Fruit fly (Drosophila melanogaster) whole organism, embryonic: ENCODE results near the gene ATPsynC.

Source experiments
- Abd-B ChIP-seq: fragments of 200-800 bp; sonication (Bioruptor generic); optimal IDR thresholded peaks from 2 replicates; lab custom pipeline; 2018; ENCODE audit warnings: missing biosample characterization, mild to moderate bottlenecking, missing genetic modification characterization, moderate library complexity
- BEAF-32 ChIP-seq: fragments of 200-800 bp; sonication (Bioruptor generic); optimal IDR thresholded peaks from 3 replicates; lab custom pipeline; 2017; ENCODE audit warnings: missing biosample characterization, missing genetic modification characterization, mild to moderate bottlenecking, moderate library complexity, missing genetic modification reagents
- Bgb ChIP-seq: fragments of 200-800 bp; sonication (Bioruptor generic); IDR thresholded peaks from 2 replicates; pipeline ENCODE4 v1.3.6; 2022; ENCODE audit warnings: missing biosample characterization, missing genetic modification characterization; ENCODE audit not compliant: partially characterized antibody
- CG11247 ChIP-seq: fragments of 200-800 bp; sonication (Bioruptor generic); IDR thresholded peaks from 2 replicates; pipeline ENCODE4 v1.3.6; 2022; ENCODE audit warnings: missing biosample characterization, missing genetic modification characterization
- CG13287 ChIP-seq: fragments of 200-800 bp; sonication (Bioruptor generic); IDR thresholded peaks from 2 replicates; pipeline ENCODE4 v1.3.6; 2022; ENCODE audit warnings: missing biosample characterization, missing genetic modification characterization; ENCODE audit not compliant: partially characterized antibody
- CG14710 ChIP-seq: fragments of 200-800 bp; sonication (Bioruptor generic); optimal IDR thresholded peaks from 3 replicates; lab custom pipeline; 2019; ENCODE audit warnings: missing biosample characterization, mild to moderate bottlenecking, missing genetic modification characterization, moderate library complexity
- CG15514 ChIP-seq: fragments of 200-800 bp; sonication (Bioruptor generic); optimal IDR thresholded peaks from 3 replicates; lab custom pipeline; 2017; ENCODE audit warnings: missing biosample characterization, missing genetic modification characterization, mild to moderate bottlenecking, moderate library complexity, missing genetic modification reagents
- CG15601 ChIP-seq: fragments of 200-800 bp; sonication (Bioruptor generic); optimal IDR thresholded peaks from 3 replicates; lab custom pipeline; 2019; ENCODE audit warnings: missing biosample characterization, mild to moderate bottlenecking, missing genetic modification characterization, moderate library complexity
- CG16813 ChIP-seq: fragments of 200-800 bp; sonication (Bioruptor generic); IDR thresholded peaks from 3 replicates; pipeline ENCODE4 v1.3.6; 2022; ENCODE audit warnings: missing biosample characterization, missing genetic modification characterization; ENCODE audit not compliant: partially characterized antibody
- CG17328 ChIP-seq: fragments of 200-800 bp; sonication (Bioruptor generic); IDR thresholded peaks from 2 replicates; pipeline ENCODE4 v1.3.6; 2022; ENCODE audit warnings: missing biosample characterization, missing genetic modification characterization
- CG2116 ChIP-seq: fragments of 200-800 bp; sonication (Bioruptor generic); optimal IDR thresholded peaks from 3 replicates; lab custom pipeline; 2018; ENCODE audit warnings: missing biosample characterization, mild to moderate bottlenecking, missing genetic modification characterization
- CG3838 ChIP-seq: fragments of 200-800 bp; sonication (Bioruptor generic); optimal IDR thresholded peaks from 3 replicates; lab custom pipeline; 2016; ENCODE audit warnings: missing biosample characterization, missing genetic modification characterization
- CG5953 ChIP-seq: fragments of 200-800 bp; sonication (Bioruptor generic); IDR thresholded peaks from 2 replicates; pipeline ENCODE4 v1.3.6; 2022; ENCODE audit warnings: missing biosample characterization, missing genetic modification characterization
- CG6791 ChIP-seq: fragments of 200-800 bp; sonication (Bioruptor generic); IDR thresholded peaks from 3 replicates; pipeline ENCODE4 v1.3.6; 2022; ENCODE audit warnings: missing biosample characterization, missing genetic modification characterization; ENCODE audit not compliant: partially characterized antibody
- CG6854 ChIP-seq: fragments of 200-800 bp; sonication (Bioruptor generic); optimal IDR thresholded peaks from 3 replicates; lab custom pipeline; 2017; ENCODE audit warnings: missing biosample characterization, mild to moderate bottlenecking, missing genetic modification characterization
- CG7963 ChIP-seq: fragments of 200-800 bp; sonication (Bioruptor generic); IDR thresholded peaks from 3 replicates; pipeline ENCODE4 v1.3.6; 2022; ENCODE audit warnings: missing biosample characterization, missing genetic modification characterization; ENCODE audit not compliant: partially characterized antibody
- CG9797 ChIP-seq: fragments of 200-800 bp; sonication (Bioruptor generic); optimal IDR thresholded peaks from 3 replicates; lab custom pipeline; 2018; ENCODE audit warnings: missing biosample characterization, mild to moderate bottlenecking, missing genetic modification characterization
- Dfd ChIP-seq, 2 experiments: fragments of >200 bp; optimal IDR thresholded peaks; 2 replicates each; lab custom pipeline; 2017; ENCODE audit warnings: missing biosample characterization in 2 of 2, missing genetic modification characterization in 2 of 2
- Dip3 ChIP-seq: fragments of 200-800 bp; sonication (Bioruptor generic); optimal IDR thresholded peaks from 3 replicates; lab custom pipeline; 2016; ENCODE audit warnings: missing biosample characterization, missing genetic modification characterization
- E2f2 ChIP-seq: fragments of 200-800 bp; sonication (Bioruptor generic); IDR thresholded peaks from 2 replicates; pipeline ENCODE4 v1.3.6; 2022; ENCODE audit warnings: missing biosample characterization, missing genetic modification characterization
- Ets97D ChIP-seq: fragments of 200-800 bp; sonication (Bioruptor generic); optimal IDR thresholded peaks from 3 replicates; lab custom pipeline; 2016; ENCODE audit warnings: missing biosample characterization, missing genetic modification characterization
- HLH4C ChIP-seq: fragments of 200-800 bp; sonication (Bioruptor generic); IDR thresholded peaks from 3 replicates; pipeline ENCODE4 v1.3.6; 2022; ENCODE audit warnings: missing biosample characterization, missing genetic modification characterization; ENCODE audit not compliant: partially characterized antibody
- HmgD ChIP-seq: fragments of 200-800 bp; sonication (Bioruptor generic); optimal IDR thresholded peaks from 3 replicates; lab custom pipeline; 2016; ENCODE audit warnings: missing biosample characterization, missing genetic modification characterization
- HmgZ ChIP-seq: fragments of 200-800 bp; sonication (Bioruptor generic); optimal IDR thresholded peaks from 2 replicates; lab custom pipeline; 2018; ENCODE audit warnings: missing biosample characterization, mild to moderate bottlenecking, missing genetic modification characterization
- Hr3 ChIP-seq: fragments of 200-800 bp; sonication (Bioruptor generic); optimal IDR thresholded peaks from 3 replicates; lab custom pipeline; 2016; ENCODE audit warnings: missing biosample characterization, missing genetic modification characterization
- MBD-R2 ChIP-seq: fragments of 200-800 bp; sonication (Bioruptor generic); IDR thresholded peaks from 2 replicates; pipeline ENCODE4 v1.3.6; 2022; ENCODE audit warnings: missing biosample characterization, missing genetic modification characterization
- MESR4 ChIP-seq: fragments of 200-800 bp; sonication (Bioruptor generic); optimal IDR thresholded peaks from 2 replicates; lab custom pipeline; 2018; ENCODE audit warnings: missing biosample characterization, mild to moderate bottlenecking, missing genetic modification characterization, moderate library complexity
- Myb ChIP-seq: fragments of 200-800 bp; sonication (Bioruptor generic); optimal IDR thresholded peaks from 2 replicates; lab custom pipeline; 2016; ENCODE audit warnings: missing biosample characterization, missing genetic modification characterization
- NC2α ChIP-seq: fragments of 200-800 bp; sonication (Bioruptor generic); optimal IDR thresholded peaks from 2 replicates; lab custom pipeline; 2016; ENCODE audit warnings: missing biosample characterization, missing genetic modification characterization
- Nf-YA ChIP-seq: fragments of 200-800 bp; sonication (Bioruptor generic); IDR thresholded peaks from 2 replicates; pipeline ENCODE4 v1.3.6; 2022; ENCODE audit warnings: missing biosample characterization, missing genetic modification characterization
- Sin3A ChIP-seq: fragments of >200 bp; optimal IDR thresholded peaks from 2 replicates; lab custom pipeline; 2018
- Stat92E ChIP-seq, 3 experiments: fragments of >200 bp in 2 of 3; fragments of 200-800 bp in 1 of 3; sonication (Bioruptor generic) in 1 of 3; optimal IDR thresholded peaks; 2 replicates each; lab custom pipeline; 2017 to 2019; ENCODE audit warnings: missing biosample characterization in 3 of 3, missing genetic modification characterization in 3 of 3, mild to moderate bottlenecking in 1 of 3, moderate library complexity in 1 of 3
- YL-1 ChIP-seq: fragments of 200-800 bp; sonication (Bioruptor generic); optimal IDR thresholded peaks from 3 replicates; lab custom pipeline; 2017; ENCODE audit warnings: missing biosample characterization, mild to moderate bottlenecking, missing genetic modification characterization
- bigmax ChIP-seq: fragments of 200-800 bp; sonication (Bioruptor generic); optimal IDR thresholded peaks from 2 replicates; lab custom pipeline; 2018; ENCODE audit warnings: missing biosample characterization, mild to moderate bottlenecking, missing genetic modification characterization
- cad ChIP-seq: fragments of >200 bp; optimal IDR thresholded peaks from 2 replicates; lab custom pipeline; 2017; ENCODE audit warnings: missing biosample characterization, missing genetic modification characterization
- ci ChIP-seq: fragments of 200-800 bp; sonication (Bioruptor generic); IDR thresholded peaks from 3 replicates; pipeline ENCODE4 v1.3.6; 2022; ENCODE audit warnings: missing biosample characterization, missing genetic modification characterization
- cwo ChIP-seq: fragments of 200-800 bp; sonication (Bioruptor generic); optimal IDR thresholded peaks from 3 replicates; lab custom pipeline; 2017; ENCODE audit warnings: missing biosample characterization, missing genetic modification characterization, mild to moderate bottlenecking, moderate library complexity, missing genetic modification reagents
- dmrt99B ChIP-seq: fragments of 200-800 bp; sonication (Bioruptor generic); optimal IDR thresholded peaks from 2 replicates; lab custom pipeline; 2018; ENCODE audit warnings: missing biosample characterization, mild to moderate bottlenecking, missing genetic modification characterization, moderate library complexity
- fd3F ChIP-seq: fragments of 200-800 bp; sonication (Bioruptor generic); optimal IDR thresholded peaks from 2 replicates; lab custom pipeline; 2018; ENCODE audit warnings: missing biosample characterization, mild to moderate bottlenecking, missing genetic modification characterization, moderate library complexity
- gfzf ChIP-seq: fragments of 200-800 bp; sonication (Bioruptor generic); optimal IDR thresholded peaks from 2 replicates; lab custom pipeline; 2016; ENCODE audit warnings: missing biosample characterization, mild to moderate bottlenecking, missing genetic modification characterization, moderate library complexity
- hbn ChIP-seq: fragments of 200-800 bp; sonication (Bioruptor generic); IDR thresholded peaks from 2 replicates; pipeline ENCODE4 v1.3.6; 2022; ENCODE audit warnings: missing biosample characterization, missing genetic modification characterization; ENCODE audit not compliant: partially characterized antibody
- pnt ChIP-seq: fragments of 200-800 bp; sonication (Bioruptor generic); optimal IDR thresholded peaks from 3 replicates; lab custom pipeline; 2016; ENCODE audit warnings: missing biosample characterization, missing genetic modification characterization
- pros ChIP-seq: fragments of 200-800 bp; sonication (Bioruptor generic); optimal IDR thresholded peaks from 3 replicates; lab custom pipeline; 2019; ENCODE audit warnings: missing biosample characterization, mild to moderate bottlenecking, missing genetic modification characterization, moderate library complexity
- pzg ChIP-seq: fragments of 200-800 bp; sonication (Bioruptor generic); optimal IDR thresholded peaks from 3 replicates; lab custom pipeline; 2018; ENCODE audit warnings: missing biosample characterization, mild to moderate bottlenecking, missing genetic modification characterization, moderate library complexity
- sens ChIP-seq: fragments of 200-800 bp; sonication (Bioruptor generic); peaks from one replicate; lab custom pipeline; 2016; ENCODE audit warnings: missing biosample characterization, missing genetic modification characterization
- ssp ChIP-seq: fragments of 200-800 bp; sonication (Bioruptor generic); IDR thresholded peaks from 2 replicates; pipeline ENCODE4 v1.3.6; 2022; ENCODE audit warnings: missing biosample characterization, missing genetic modification characterization
- trem ChIP-seq: fragments of 200-800 bp; optimal IDR thresholded peaks from 3 replicates; lab custom pipeline; 2019; ENCODE audit warnings: missing biosample characterization, mild to moderate bottlenecking, missing genetic modification characterization, moderate library complexity
- vnd ChIP-seq: fragments of 200-800 bp; sonication (Bioruptor generic); IDR thresholded peaks from 3 replicates; pipeline ENCODE4 v1.3.6; 2022; ENCODE audit warnings: missing biosample characterization, missing genetic modification characterization; ENCODE audit not compliant: partially characterized antibody
- vvl ChIP-seq: fragments of 200-800 bp; sonication (Bioruptor generic); IDR thresholded peaks from 2 replicates; pipeline ENCODE4 v1.3.6; 2022; ENCODE audit warnings: missing biosample characterization, missing genetic modification characterization
- zen2 ChIP-seq: fragments of 200-800 bp; sonication (Bioruptor generic); IDR thresholded peaks from 3 replicates; pipeline ENCODE4 v1.3.6; 2022; ENCODE audit warnings: missing biosample characterization, missing genetic modification characterization; ENCODE audit not compliant: partially characterized antibody

The ATPsynC gene

DNA sequence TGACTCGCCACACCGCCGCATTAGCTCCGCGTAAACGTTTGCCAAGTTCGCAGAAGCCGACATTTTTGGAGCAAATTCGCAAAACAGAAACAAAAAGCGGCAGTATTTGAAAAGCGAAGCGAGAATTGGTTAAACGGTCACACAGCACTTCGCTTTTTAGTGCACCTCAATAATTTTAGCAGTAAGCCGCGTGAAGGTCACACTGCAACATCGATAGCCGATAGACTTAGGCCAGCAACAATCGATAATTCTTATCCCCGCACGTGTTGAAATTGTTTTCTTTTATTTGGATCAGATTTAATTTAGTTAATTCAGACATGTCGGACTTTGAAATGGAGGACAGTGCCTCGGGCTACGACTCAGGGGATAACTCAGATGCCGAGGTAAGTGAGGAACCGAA lies 6.2 kb downstream of the ATPsynC start, which contains the start of the genes Zwilch and CG1542 (continued):
- TF ChIP-seq trem (tag; lab: Kevin White, UChicago) = peak; percentile 78
- TF ChIP-seq Hr3 (GFP tag; lab: Kevin White, UChicago) = no peak
- TF ChIP-seq Bgb (GFP tag; lab: Robert Waterston, UW) = peak; percentile 87
- peak; percentile 98 for TF ChIP-seq CG9797 (GFP tag; lab: Kevin White, UChicago)
- no peak for TF ChIP-seq pnt
- peak; percentile 92 for TF ChIP-seq gfzf
- TF ChIP-seq Ets97D (GFP tag; lab: Kevin White, UChicago) = peak; percentile 76
- peak; percentile 78 for TF ChIP-seq CG16813 (GFP tag; lab: Robert Waterston, UW)
- TF ChIP-seq CG13287 (GFP tag; lab: Robert Waterston, UW) = peak; percentile 86
- no peak for TF ChIP-seq NC2α (GFP tag; lab: Kevin White, UChicago)
- TF ChIP-seq CG17328 (GFP tag; lab: Robert Waterston, UW) = no peak
- 0 out of 3 replicates have a peak, but pooled peaks have one; percentile 58 for TF ChIP-seq ci (GFP tag; lab: Robert Waterston, UW)
- TF ChIP-seq HmgD (GFP tag; lab: Kevin White, UChicago) = peak; percentile 64
- peak; percentile 45 for TF ChIP-seq Abd-B
- TF ChIP-seq CG15601 = no peak
- TF ChIP-seq fd3F (GFP tag; lab: Kevin White, UChicago) = no peak
- TF ChIP-seq CG6791 (GFP tag; lab: Robert Waterston, UW) = peak; percentile 77
- no peak for TF ChIP-seq CG6854 (GFP tag; lab: Kevin White, UChicago)
- peak; percentile 96 for TF ChIP-seq pzg (GFP tag; lab: Kevin White, UChicago)
- peak; percentile 57; the same call in 1 of the 2 replicates for TF ChIP-seq vvl (GFP tag; lab: Robert Waterston, UW)
- TF ChIP-seq Dfd (GFP tag; optimal IDR thresholded peaks at IDR 0.05; lab: Kevin White, UChicago) = no peak
- peak; percentile 34; the same call in 1 of the 2 replicates for TF ChIP-seq ssp (GFP tag; lab: Robert Waterston, UW)
- peak; percentile 78 for TF ChIP-seq hbn (GFP tag; lab: Robert Waterston, UW)
- peak; percentile 90 for TF ChIP-seq CG2116 (GFP tag; lab: Kevin White, UChicago)
- no peak for TF ChIP-seq CG11247 (GFP tag; lab: Robert Waterston, UW)
- peak in 1 of 3 experiments; percentile 23 for TF ChIP-seq Stat92E (GFP tag; optimal IDR thresholded peaks at IDR 0.05; lab: Kevin White, UChicago)
- TF ChIP-seq cad (GFP tag; lab: Kevin White, UChicago) = peak; percentile 12
- TF ChIP-seq Myb (GFP tag; lab: Kevin White, UChicago) = peak; percentile 73
- TF ChIP-seq vnd (GFP tag; lab: Robert Waterston, UW) = peak; percentile 60; the same call in 2 of the 3 replicates
- no peak for TF ChIP-seq dmrt99B
- peak; percentile 81 for TF ChIP-seq HLH4C (GFP tag; lab: Robert Waterston, UW)
- TF ChIP-seq sens (GFP tag; lab: Kevin White, UChicago) = peak; percentile 78
- TF ChIP-seq CG5953 (GFP tag; lab: Robert Waterston, UW) = no peak
- TF ChIP-seq MESR4 (GFP tag; lab: Kevin White, UChicago) = peak; percentile 66
- TF ChIP-seq YL-1 = peak; percentile 88
- TF ChIP-seq E2f2 = peak; percentile 97
- TF ChIP-seq Sin3A (lab: Kevin White, UChicago) = peak; percentile 58
- peak; percentile 77 for TF ChIP-seq BEAF-32 (GFP tag; lab: Kevin White, UChicago)
- no peak for TF ChIP-seq Dip3 (GFP tag; lab: Kevin White, UChicago)
- TF ChIP-seq zen2 (GFP tag; lab: Robert Waterston, UW) = peak; percentile 77; the same call in 2 of the 3 replicates
- peak; percentile 72 for TF ChIP-seq CG15514
- peak; percentile 46 for TF ChIP-seq bigmax (GFP tag; lab: Kevin White, UChicago)
- TF ChIP-seq cwo (GFP tag; lab: Kevin White, UChicago) = peak; percentile 80
- TF ChIP-seq CG14710 (tag; lab: Kevin White, UChicago) = peak; percentile 63
- TF ChIP-seq pros (GFP tag; lab: Kevin White, UChicago) = no peak
- TF ChIP-seq MBD-R2 (GFP tag; lab: Robert Waterston, UW) = peak; percentile 91
- TF ChIP-seq HmgZ = peak; percentile 66
- TF ChIP-seq CG7963 (GFP tag; lab: Robert Waterston, UW) = peak; percentile 74
- TF ChIP-seq Nf-YA (GFP tag; lab: Robert Waterston, UW) = no peak
- TF ChIP-seq CG3838 (GFP tag; lab: Kevin White, UChicago) = peak; percentile 80
